Worm (Caenorhabditis elegans) whole organism, midembryonic: ENCODE measurements around the gene abu-8.

ENCODE experiments used
- T22C8.4 ChIP-seq: fragments of 200-800 bp; sonication (Bioruptor generic); IDR thresholded peaks from 2 replicates; pipeline ENCODE4 v1.3.6; 2022; ENCODE audit warnings: missing genetic modification characterization, missing compliant biosample characterization
- flt-1 ChIP-seq: fragments of 200-800 bp; sonication (Bioruptor generic); IDR thresholded peaks from 2 replicates; pipeline ENCODE4 v1.3.6; 2022; ENCODE audit warnings: missing genetic modification characterization, missing compliant biosample characterization
- med-1 ChIP-seq: sonication (generic microtip); optimal IDR thresholded peaks from 2 replicates; lab custom pipeline; 2017; ENCODE audit warnings: missing genetic modification characterization, mild to moderate bottlenecking, missing compliant biosample characterization, antibody characterized with exemption, missing genetic modification reagents; ENCODE audit not compliant: insufficient read depth
- ref-1 ChIP-seq: fragments of 200-800 bp; sonication (Bioruptor generic); conservative IDR thresholded peaks from 2 replicates; pipeline ENCODE4 v1.3.6; 2022; ENCODE audit warnings: missing genetic modification reagents, missing genetic modification characterization, missing compliant biosample characterization
- tab-1 ChIP-seq: fragments of 200-800 bp; sonication (Bioruptor generic); IDR thresholded peaks from 2 replicates; pipeline ENCODE4 v1.3.6; 2022; ENCODE audit warnings: missing genetic modification characterization, missing compliant biosample characterization
- ztf-23 ChIP-seq: fragments of 200-800 bp; sonication (Bioruptor generic); IDR thresholded peaks from 2 replicates; pipeline ENCODE4 v1.3.6; 2022; ENCODE audit warnings: missing genetic modification reagents, missing genetic modification characterization, missing compliant biosample characterization
- ztf-29 ChIP-seq: fragments of 200-800 bp; sonication (Bioruptor generic); IDR thresholded peaks from 2 replicates; pipeline ENCODE4 v1.3.6; 2022; ENCODE audit warnings: missing genetic modification reagents, missing genetic modification characterization, missing compliant biosample characterization

ce11 chrV:5178051-5178450 lies 16.4 kb downstream of the abu-8 start:
- TF ChIP-seq ztf-29 (GFP tag; lab: Robert Waterston, UW) = no peak
- no peak for TF ChIP-seq ref-1 (GFP tag; lab: Robert Waterston, UW)
- TF ChIP-seq flt-1 (GFP tag; lab: Robert Waterston, UW) = no peak
- no peak for TF ChIP-seq med-1 (GFP tag; lab: Kevin White, UChicago)
- TF ChIP-seq ztf-23 (GFP tag; lab: Robert Waterston, UW) = no peak
- no peak for TF ChIP-seq T22C8.4 (GFP tag; lab: Robert Waterston, UW)
- TF ChIP-seq tab-1 (GFP tag; lab: Robert Waterston, UW) = no peak
